Fruit fly (Drosophila melanogaster): ENCODE results near the gene CG13609.

dm6 chr3R:24228675-24229074 lies 1.9 kb downstream of the CG13609 start, which contains the start of gene Acp95EF:
- TF ChIP-seq Sox102F (GFP tag; optimal IDR thresholded peaks at IDR 0.05) (no peak), ss (GFP tag; optimal IDR thresholded peaks at IDR 0.05) (no peak), fkh (GFP tag; optimal IDR thresholded peaks at IDR 0.05) (no peak), fd85E (GFP tag; optimal IDR thresholded peaks at IDR 0.05) (no peak)

Data from whole organism, prepupa.